Worm (Caenorhabditis elegans) whole organism, L2 larva: Measurements from ENCODE around the gene oac-4.

ENCODE experiments used
- ceh-82 ChIP-seq: fragments of 150-350 bp; optimal IDR thresholded peaks from 2 replicates; lab custom pipeline; 2014; ENCODE audit warnings: missing biosample characterization, missing genetic modification characterization
- egl-27 ChIP-seq: sonication (generic microtip); optimal IDR thresholded peaks from 3 replicates; lab custom pipeline; 2017; ENCODE audit warnings: missing biosample characterization, missing genetic modification reagents, missing genetic modification characterization
- elt-3 ChIP-seq: sonication (generic microtip); optimal IDR thresholded peaks from 2 replicates; lab custom pipeline; 2017; ENCODE audit warnings: missing biosample characterization, missing genetic modification characterization
- gmeb-1 ChIP-seq: fragments of 150-350 bp; optimal IDR thresholded peaks from 2 replicates; lab custom pipeline; 2014; ENCODE audit warnings: missing biosample characterization, missing genetic modification characterization
- lin-13 ChIP-seq: fragments of 150-350 bp; optimal IDR thresholded peaks from 2 replicates; lab custom pipeline; 2014; ENCODE audit warnings: missing biosample characterization, missing genetic modification reagents, missing genetic modification characterization
- mab-5 ChIP-seq: fragments of 150-350 bp; optimal IDR thresholded peaks from 2 replicates; lab custom pipeline; 2014; ENCODE audit warnings: missing biosample characterization, missing genetic modification characterization
- mdl-1 ChIP-seq, 2 experiments: fragments of 150-350 bp in 1 of 2; sonication (generic microtip) in 1 of 2; optimal IDR thresholded peaks; 2 replicates each; lab custom pipeline; 2017; ENCODE audit warnings: missing biosample characterization in 2 of 2, missing genetic modification characterization in 2 of 2
- nhr-23 ChIP-seq: fragments of 150-350 bp; optimal IDR thresholded peaks from 2 replicates; lab custom pipeline; 2014; ENCODE audit warnings: missing biosample characterization, missing genetic modification reagents, missing genetic modification characterization
- nhr-237 ChIP-seq: fragments of 150-350 bp; optimal IDR thresholded peaks from 2 replicates; lab custom pipeline; 2014; ENCODE audit warnings: missing biosample characterization, missing genetic modification characterization
- nhr-25 ChIP-seq: fragments of 150-350 bp; sonication (generic microtip); optimal IDR thresholded peaks from 3 replicates; lab custom pipeline; 2014; ENCODE audit warnings: missing biosample characterization, missing genetic modification characterization
- unc-39 ChIP-seq: fragments of 150-350 bp; optimal IDR thresholded peaks from 2 replicates; lab custom pipeline; 2014; ENCODE audit warnings: missing biosample characterization, missing genetic modification characterization
- zag-1 ChIP-seq: fragments of 150-350 bp; optimal IDR thresholded peaks from 2 replicates; lab custom pipeline; 2014; ENCODE audit warnings: missing biosample characterization, missing genetic modification characterization

DNA sequence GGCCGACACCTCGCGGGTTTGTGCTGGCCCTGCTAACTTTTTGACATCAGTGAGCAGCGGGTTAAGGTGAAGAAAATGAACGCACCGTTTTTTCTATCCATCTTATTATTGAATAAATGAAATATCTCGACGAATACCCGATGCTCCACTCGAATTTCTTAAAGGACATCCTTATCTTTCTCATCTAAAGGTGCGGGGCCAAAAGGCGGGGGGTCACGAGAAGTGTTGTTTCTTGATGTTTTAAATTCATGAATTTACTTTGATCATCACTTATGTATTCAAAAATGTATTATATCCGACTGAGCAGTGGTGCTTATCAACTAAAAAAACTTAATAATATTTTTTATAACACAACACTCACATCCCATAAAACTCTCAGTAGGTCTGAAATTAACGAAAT is 28.8 kb upstream of the oac-4 start, which contains the start of gene nhr-261:
- no peak for TF ChIP-seq egl-27 (tag; lab: Kevin White, UChicago)
- TF ChIP-seq nhr-237 (tag; lab: Kevin White, UChicago): no peak
- no peak for TF ChIP-seq mdl-1 (tag; optimal IDR thresholded peaks at IDR 0.05; lab: Kevin White, UChicago)
- TF ChIP-seq zag-1 (tag; lab: Kevin White, UChicago): no peak
- no peak for TF ChIP-seq gmeb-1 (tag; lab: Kevin White, UChicago)
- no peak for TF ChIP-seq mab-5 (tag; lab: Kevin White, UChicago)
- no peak for TF ChIP-seq nhr-25 (tag; lab: Kevin White, UChicago)
- TF ChIP-seq elt-3 (tag; lab: Kevin White, UChicago): no peak
- TF ChIP-seq unc-39 (tag; lab: Kevin White, UChicago): no peak
- no peak for TF ChIP-seq lin-13
- TF ChIP-seq ceh-82 (tag; lab: Kevin White, UChicago): no peak
- no peak for TF ChIP-seq nhr-23 (tag; lab: Kevin White, UChicago)
